5 fruit fly cellular contexts compared by ENCODE assay signal in the genomic region with DNA sequence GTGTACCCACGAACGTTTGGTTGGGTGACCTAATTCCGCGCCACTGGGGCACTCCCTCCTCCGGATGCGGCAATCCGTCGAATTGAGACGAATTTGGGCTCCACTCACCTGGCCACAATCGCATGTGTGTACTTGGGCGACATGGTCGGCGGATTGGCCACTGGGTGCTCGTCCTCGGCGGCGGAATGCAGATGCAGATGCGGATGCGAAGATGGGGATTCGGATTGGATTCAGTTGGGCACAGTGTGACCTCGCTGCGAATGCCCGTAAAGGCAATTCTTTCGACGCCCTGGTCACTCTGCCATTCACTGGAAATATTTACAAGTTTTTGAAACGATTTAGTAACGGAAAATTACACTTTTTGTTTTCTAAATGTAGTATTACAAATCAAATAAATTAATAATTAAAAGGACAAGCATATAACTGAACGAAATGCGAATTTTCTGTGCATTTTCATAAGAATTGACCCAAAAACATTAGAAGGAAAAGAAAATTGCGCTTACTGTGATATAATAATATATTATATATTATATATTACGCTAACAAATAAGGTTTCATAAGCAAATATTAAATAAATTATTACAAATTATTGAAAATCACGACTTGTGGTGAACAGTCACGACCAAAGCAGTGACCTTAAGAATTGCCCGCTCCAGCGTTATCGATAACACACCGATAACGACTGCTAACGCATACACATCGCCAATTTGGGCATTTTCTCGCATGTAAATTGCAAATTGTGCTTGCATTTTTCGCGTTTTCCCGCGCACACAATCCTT.
TF ChIP-seq lines count a peak whose summit lies in the region.

Gene CG1622, plus strand, starts transcription at position 678 of the 779 bp plus-strand sequence.

- TF ChIP-seq CTCF in whole organism, embryonic (GFP tag; optimal IDR thresholded peaks at IDR 0.05; lab: Kevin White, UChicago) = no peak

TF ChIP-seq in whole organism, adult, 20 proteins besides CTCF, POLR2A, EP300 and RAD21:
- no peak for TF ChIP-seq CG12768 (GFP tag; optimal IDR thresholded peaks at IDR 0.05; lab: Kevin White, UChicago)
- TF ChIP-seq Hr96 (GFP tag; optimal IDR thresholded peaks at IDR 0.05; lab: Kevin White, UChicago) = no peak
- TF ChIP-seq CG7101 (tag; optimal IDR thresholded peaks at IDR 0.05; lab: Kevin White, UChicago) = peak; percentile 57
- TF ChIP-seq CG14711 (tag; optimal IDR thresholded peaks at IDR 0.05; lab: Kevin White, UChicago) = peak; percentile 26
- no peak for TF ChIP-seq CG33017 (tag; optimal IDR thresholded peaks at IDR 0.05; lab: Kevin White, UChicago)
- peak; percentile 67 for TF ChIP-seq Mnt (GFP tag; optimal IDR thresholded peaks at IDR 0.05; lab: Kevin White, UChicago)
- TF ChIP-seq CG1620 (GFP tag; optimal IDR thresholded peaks at IDR 0.05; lab: Kevin White, UChicago) = peak; percentile 38
- TF ChIP-seq pad (GFP tag; optimal IDR thresholded peaks at IDR 0.05; lab: Kevin White, UChicago) = peak; percentile 14
- peak; percentile 47 for TF ChIP-seq tj (GFP tag; optimal IDR thresholded peaks at IDR 0.05; lab: Kevin White, UChicago)
- TF ChIP-seq CG7045 (GFP tag; optimal IDR thresholded peaks at IDR 0.05; lab: Kevin White, UChicago) = no peak
- peak; percentile 35 for TF ChIP-seq bab1 (GFP tag; optimal IDR thresholded peaks at IDR 0.05; lab: Kevin White, UChicago)
- no peak for TF ChIP-seq cic (GFP tag; optimal IDR thresholded peaks at IDR 0.05; lab: Kevin White, UChicago)
- peak; percentile 59 for TF ChIP-seq CG11617 (GFP tag; optimal IDR thresholded peaks at IDR 0.05; lab: Kevin White, UChicago)

TF ChIP-seq in whole organism, embryonic, 481 proteins besides CTCF, POLR2A, EP300 and RAD21 (continues in another document):
- TF ChIP-seq lilli (GFP tag; optimal IDR thresholded peaks at IDR 0.05; lab: Kevin White, UChicago) (peak; percentile 21), CG3995 (GFP tag; optimal IDR thresholded peaks at IDR 0.05; lab: Kevin White, UChicago) (peak; percentile 97), Opbp (GFP tag; IDR thresholded peaks at IDR 0.05; lab: Robert Waterston, UW; ENCODE audit: partially characterized antibody) (0 out of 3 replicates have a peak, but pooled peaks have one; percentile 32), phol (tag; optimal IDR thresholded peaks at IDR 0.05; lab: Kevin White, UChicago) (peak; percentile 28), CG12391 (tag; optimal IDR thresholded peaks at IDR 0.05; lab: Kevin White, UChicago) (peak; percentile 72), rib (GFP tag; IDR thresholded peaks at IDR 0.05; lab: Robert Waterston, UW) (0 out of 2 replicates have a peak, but pooled peaks have one; percentile 11), CG6854 (GFP tag; optimal IDR thresholded peaks at IDR 0.05; lab: Kevin White, UChicago) (no peak), CG13287 (GFP tag; IDR thresholded peaks at IDR 0.05; lab: Robert Waterston, UW; ENCODE audit: partially characterized antibody) (peak; percentile 34; the same call in 1 of the 2 replicates), Drgx (GFP tag; IDR thresholded peaks at IDR 0.05; lab: Robert Waterston, UW) (no peak), CG10209 (GFP tag; optimal IDR thresholded peaks at IDR 0.05; lab: Kevin White, UChicago) (no peak), Abd-B (GFP tag; optimal IDR thresholded peaks at IDR 0.05; lab: Kevin White, UChicago) (peak; percentile 1), CG10147 (GFP tag; optimal IDR thresholded peaks at IDR 0.05; lab: Kevin White, UChicago) (no peak), NC2α (GFP tag; optimal IDR thresholded peaks at IDR 0.05; lab: Kevin White, UChicago) (no peak), Sin3A (optimal IDR thresholded peaks at IDR 0.05; lab: Kevin White, UChicago) (no peak), slbo (GFP tag; IDR thresholded peaks at IDR 0.05; lab: Robert Waterston, UW) (peak; percentile 45; the same call in 1 of the 2 replicates), sd (tag; optimal IDR thresholded peaks at IDR 0.05; lab: Kevin White, UChicago) (peak; percentile 41)

TF ChIP-seq in whole organism, prepupa, 60 proteins besides CTCF, POLR2A, EP300 and RAD21 (continues in another document):
- TF ChIP-seq CG8119 (GFP tag; IDR thresholded peaks at IDR 0.05; lab: Robert Waterston, UW) (no peak), esn (GFP tag; optimal IDR thresholded peaks at IDR 0.05; lab: Kevin White, UChicago) (peak; percentile 24), CG6792 (GFP tag; optimal IDR thresholded peaks at IDR 0.05; lab: Kevin White, UChicago) (peak; percentile 12), CG6808 (GFP tag; optimal IDR thresholded peaks at IDR 0.05; lab: Kevin White, UChicago) (no peak), dsx (GFP tag; optimal IDR thresholded peaks at IDR 0.05; lab: Kevin White, UChicago; ENCODE audit: poor library complexity, severe bottlenecking) (no peak), Sox14 (GFP tag; optimal IDR thresholded peaks at IDR 0.05; lab: Kevin White, UChicago) (no peak), Blimp-1 (GFP tag; optimal IDR thresholded peaks at IDR 0.05; lab: Kevin White, UChicago) (no peak), ss (GFP tag; optimal IDR thresholded peaks at IDR 0.05; lab: Kevin White, UChicago) (no peak), CG8632 (GFP tag; optimal IDR thresholded peaks at IDR 0.05; lab: Kevin White, UChicago) (no peak), vri (GFP tag; optimal IDR thresholded peaks at IDR 0.05; lab: Kevin White, UChicago) (no peak), Ets21C (GFP tag; optimal IDR thresholded peaks at IDR 0.05; lab: Kevin White, UChicago) (no peak), acj6 (GFP tag; optimal IDR thresholded peaks at IDR 0.05; lab: Kevin White, UChicago) (no peak), Eip78C (GFP tag; lab: Kevin White, UChicago) (peak; percentile 51), CG6854 (GFP tag; optimal IDR thresholded peaks at IDR 0.05; lab: Kevin White, UChicago) (no peak), fd59A (GFP tag; optimal IDR thresholded peaks at IDR 0.05; lab: Kevin White, UChicago) (no peak), CG6163 (GFP tag; IDR thresholded peaks at IDR 0.05; lab: Robert Waterston, UW) (peak; percentile 42; the same call in 1 of the 3 replicates), CG4318 (GFP tag; optimal IDR thresholded peaks at IDR 0.05; lab: Kevin White, UChicago) (no peak), Eip93F (GFP tag; optimal IDR thresholded peaks at IDR 0.05; lab: Kevin White, UChicago) (no peak)

TF ChIP-seq in whole organism, pupa, 21 proteins besides CTCF, POLR2A, EP300 and RAD21:
- TF ChIP-seq CG8159 (tag; optimal IDR thresholded peaks at IDR 0.05; lab: Kevin White, UChicago) (no peak), Pif1B (GFP tag; optimal IDR thresholded peaks at IDR 0.05; lab: Kevin White, UChicago) (no peak), rn (GFP tag; IDR thresholded peaks at IDR 0.05; lab: Robert Waterston, UW) (no peak), CG34367 (tag; optimal IDR thresholded peaks at IDR 0.05; lab: Kevin White, UChicago) (no peak), CG32121 (GFP tag; IDR thresholded peaks at IDR 0.05; lab: Robert Waterston, UW) (no peak), CG4496 (GFP tag; IDR thresholded peaks at IDR 0.05; lab: Robert Waterston, UW) (peak; percentile 63; the same call in 2 of the 3 replicates), fd96Ca (GFP tag; IDR thresholded peaks at IDR 0.05; lab: Robert Waterston, UW) (peak; percentile 45; the same call in 1 of the 3 replicates), CG15710 (tag; optimal IDR thresholded peaks at IDR 0.05; lab: Kevin White, UChicago) (peak; percentile 5)

TF ChIP-seq in whole organism, wandering third instar larva, 38 proteins besides CTCF, POLR2A, EP300 and RAD21:
- TF ChIP-seq Dif (GFP tag; optimal IDR thresholded peaks at IDR 0.05; lab: Kevin White, UChicago; ENCODE audit: partially characterized antibody) = no peak
- TF ChIP-seq Rel (GFP tag; optimal IDR thresholded peaks at IDR 0.05; lab: Kevin White, UChicago) = no peak
- TF ChIP-seq Rel (tag; optimal IDR thresholded peaks at IDR 0.05; lab: Kevin White, UChicago) = peak; percentile 56
- no peak for TF ChIP-seq Jra (GFP tag; optimal IDR thresholded peaks at IDR 0.05; lab: Kevin White, UChicago)
- no peak for TF ChIP-seq dmrt93B (GFP tag; optimal IDR thresholded peaks at IDR 0.05; lab: Kevin White, UChicago)
- peak; percentile 59 for TF ChIP-seq HLH106 (tag; optimal IDR thresholded peaks at IDR 0.05; lab: Kevin White, UChicago)
- peak; percentile 42 for TF ChIP-seq Sp1 (GFP tag; optimal IDR thresholded peaks at IDR 0.05; lab: Kevin White, UChicago)
- peak; percentile 32 for TF ChIP-seq psq (GFP tag; optimal IDR thresholded peaks at IDR 0.05; lab: Kevin White, UChicago)
- TF ChIP-seq h (GFP tag; optimal IDR thresholded peaks at IDR 0.05; lab: Kevin White, UChicago) = no peak
- peak in 1 of 2 experiments; percentile 49 for TF ChIP-seq foxo (GFP tag; optimal IDR thresholded peaks at IDR 0.05; lab: Kevin White, UChicago)
- TF ChIP-seq Hr83 (GFP tag; optimal IDR thresholded peaks at IDR 0.05; lab: Kevin White, UChicago; ENCODE audit: poor library complexity, severe bottlenecking) = no peak
- TF ChIP-seq CrebA (GFP tag; optimal IDR thresholded peaks at IDR 0.05; lab: Kevin White, UChicago; ENCODE audit: borderline replicate concordance) = no peak
- peak; percentile 14 for TF ChIP-seq sv (GFP tag; optimal IDR thresholded peaks at IDR 0.05; lab: Kevin White, UChicago)
